Worm (Caenorhabditis elegans): ENCODE results near the gene rev-1.

Gene rev-1

ce11 chrII:7887295-7887694 is 13.1 kb upstream of the rev-1 start (continued):
- TF ChIP-seq ZK546.5 (tag; optimal IDR thresholded peaks at IDR 0.05): no peak
- no peak for TF ChIP-seq nhr-10 (tag; optimal IDR thresholded peaks at IDR 0.05)
- no peak for TF ChIP-seq sdz-12 (GFP tag; optimal IDR thresholded peaks at IDR 0.05)
- no peak for TF ChIP-seq duxl-1 (tag; optimal IDR thresholded peaks at IDR 0.05; ENCODE audit: poor library complexity)
- TF ChIP-seq T26A8.4 (GFP tag; IDR thresholded peaks at IDR 0.05): no peak
- TF ChIP-seq cey-2 (tag; optimal IDR thresholded peaks at IDR 0.05; ENCODE audit: borderline replicate concordance, insufficient read depth): no peak
- no peak for TF ChIP-seq F44E2.7 (GFP tag; IDR thresholded peaks at IDR 0.05)
- no peak for TF ChIP-seq egl-43 (GFP tag; IDR thresholded peaks at IDR 0.05)
- no peak for TF ChIP-seq madf-9 (GFP tag; conservative IDR thresholded peaks at IDR 0.05)
- TF ChIP-seq nhr-77 (tag; optimal IDR thresholded peaks at IDR 0.05): no peak
- TF ChIP-seq snpc-1.2 (GFP tag; IDR thresholded peaks at IDR 0.05): no peak
- TF ChIP-seq saeg-2 (GFP tag; IDR thresholded peaks at IDR 0.05): no peak
- no peak for TF ChIP-seq spr-3 (GFP tag; optimal IDR thresholded peaks at IDR 0.05)
- no peak for TF ChIP-seq mxl-2 (GFP tag; conservative IDR thresholded peaks at IDR 0.05)
- no peak for TF ChIP-seq ctbp-1 (GFP tag; IDR thresholded peaks at IDR 0.05)
- TF ChIP-seq mes-2 (tag; optimal IDR thresholded peaks at IDR 0.05; ENCODE audit: poor library complexity, severe bottlenecking): peak; percentile 8
- peak; percentile 79 for TF ChIP-seq hlh-30 (tag; optimal IDR thresholded peaks at IDR 0.05; ENCODE audit: insufficient read depth)
- TF ChIP-seq daf-8 (GFP tag; IDR thresholded peaks at IDR 0.05): no peak
- no peak for TF ChIP-seq dpl-1 (GFP tag; optimal IDR thresholded peaks at IDR 0.05)
- TF ChIP-seq Y105C5A.15 (GFP tag; IDR thresholded peaks at IDR 0.05): no peak
- TF ChIP-seq nhr-25 (tag; optimal IDR thresholded peaks at IDR 0.05; ENCODE audit: borderline replicate concordance, insufficient read depth): peak; percentile 37
- TF ChIP-seq unc-130 (GFP tag; optimal IDR thresholded peaks at IDR 0.05): no peak
- TF ChIP-seq dve-1 (tag; optimal IDR thresholded peaks at IDR 0.05; ENCODE audit: insufficient read depth): peak; percentile 4
- no peak for TF ChIP-seq F26F4.8 (GFP tag; conservative IDR thresholded peaks at IDR 0.05)
- TF ChIP-seq nhr-111 (GFP tag; optimal IDR thresholded peaks at IDR 0.05): no peak
- TF ChIP-seq gei-8 (GFP tag; optimal IDR thresholded peaks at IDR 0.05): no peak
- TF ChIP-seq nhr-41 (GFP tag; IDR thresholded peaks at IDR 0.05): no peak
- no peak for TF ChIP-seq F10B5.3 (tag; optimal IDR thresholded peaks at IDR 0.05)
- TF ChIP-seq F49E8.2 (tag; optimal IDR thresholded peaks at IDR 0.05; ENCODE audit: borderline replicate concordance): no peak
- no peak for TF ChIP-seq lir-3 (tag; optimal IDR thresholded peaks at IDR 0.05)
- peak; percentile 18 for TF ChIP-seq F37D6.2 (tag; optimal IDR thresholded peaks at IDR 0.05)
- TF ChIP-seq lin-13 (GFP tag; optimal IDR thresholded peaks at IDR 0.05): no peak
- no peak for TF ChIP-seq unc-39 (tag; optimal IDR thresholded peaks at IDR 0.05)
- TF ChIP-seq zfp-2 (tag; optimal IDR thresholded peaks at IDR 0.05): no peak

ce11 chrII:7888759-7889158 is 11.7 kb upstream of the rev-1 start:
- TF ChIP-seq nhr-11 (tag; optimal IDR thresholded peaks at IDR 0.05) (peak; percentile 44), nhr-28 (tag; optimal IDR thresholded peaks at IDR 0.05) (peak; percentile 10), daf-16 (GFP tag; optimal IDR thresholded peaks at IDR 0.05) (no peak), daf-16 (tag; optimal IDR thresholded peaks at IDR 0.05) (peak; percentile 25), hlh-30 (tag; optimal IDR thresholded peaks at IDR 0.05; ENCODE audit: insufficient read depth) (peak; percentile 54), nhr-77 (tag; optimal IDR thresholded peaks at IDR 0.05) (peak; percentile 19), hif-1 (tag; optimal IDR thresholded peaks at IDR 0.05) (no peak), lsy-2 (tag; optimal IDR thresholded peaks at IDR 0.05) (peak in 1 of 2 experiments; percentile 17), dve-1 (tag; optimal IDR thresholded peaks at IDR 0.05; ENCODE audit: insufficient read depth) (peak; percentile 45), F44E2.7 (GFP tag; IDR thresholded peaks at IDR 0.05) (no peak)

Measured in whole organism, L4 larva.